Worm (Caenorhabditis elegans) whole organism, young adult: Measurements from ENCODE around the gene Y75B8A.31.
"Not testable (repeated sequence)": the region's sequence is repeated elsewhere in the genome, so short reads cannot be mapped to it uniquely, and the experiment has no call there.

ENCODE experiments used
- B0261.1 ChIP-seq: sonication (generic microtip); optimal IDR thresholded peaks from 2 replicates; lab custom pipeline; 2016; ENCODE audit warnings: mild to moderate bottlenecking, missing genetic modification characterization, moderate library complexity, missing compliant biosample characterization
- D2030.7 ChIP-seq: fragments of 200-800 bp; sonication (Bioruptor generic); IDR thresholded peaks from 2 replicates; pipeline ENCODE4 v1.3.6; 2022; ENCODE audit warnings: missing genetic modification reagents, missing genetic modification characterization, missing compliant biosample characterization
- F23B12.7 ChIP-seq: sonication (generic microtip); optimal IDR thresholded peaks from 2 replicates; lab custom pipeline; 2017; ENCODE audit warnings: missing genetic modification characterization, mild to moderate bottlenecking, missing compliant biosample characterization, antibody characterized with exemption, moderate library complexity; ENCODE audit not compliant: insufficient read depth
- F33H1.4 ChIP-seq: fragments of 200-800 bp; sonication (Bioruptor generic); IDR thresholded peaks from 2 replicates; pipeline ENCODE4 v1.3.6; 2022; ENCODE audit warnings: missing genetic modification reagents, missing genetic modification characterization, missing compliant biosample characterization
- F52B5.7 ChIP-seq: sonication (generic microtip); optimal IDR thresholded peaks from 2 replicates; lab custom pipeline; 2016; ENCODE audit warnings: mild to moderate bottlenecking, missing genetic modification characterization, missing compliant biosample characterization
- Y67H2A.10 ChIP-seq: fragments of 200-800 bp; sonication (Bioruptor generic); conservative IDR thresholded peaks from 2 replicates; pipeline ENCODE4 v1.3.6; 2022; ENCODE audit warnings: missing genetic modification reagents, missing genetic modification characterization, missing compliant biosample characterization
- akir-1 ChIP-seq: fragments of 200-800 bp; sonication (Bioruptor generic); optimal IDR thresholded peaks from 2 replicates; lab custom pipeline; 2018; ENCODE audit warnings: mild to moderate bottlenecking, missing genetic modification characterization, moderate library complexity, missing compliant biosample characterization
- aptf-2 ChIP-seq: fragments of 200-800 bp; sonication (Bioruptor generic); conservative IDR thresholded peaks from 2 replicates; pipeline ENCODE4 v1.3.6; 2022; ENCODE audit warnings: missing genetic modification reagents, missing genetic modification characterization, missing compliant biosample characterization
- atf-7 ChIP-seq: sonication (generic microtip); optimal IDR thresholded peaks from 2 replicates; lab custom pipeline; 2017; ENCODE audit warnings: mild to moderate bottlenecking, missing genetic modification characterization, missing compliant biosample characterization
- ceh-58 ChIP-seq: fragments of 200-800 bp; sonication (Bioruptor generic); IDR thresholded peaks from 2 replicates; pipeline ENCODE4 v1.3.6; 2022; ENCODE audit warnings: missing genetic modification characterization, missing compliant biosample characterization
- ceh-91 ChIP-seq: fragments of 200-800 bp; sonication (Bioruptor generic); IDR thresholded peaks from 2 replicates; pipeline ENCODE4 v1.3.6; 2022; ENCODE audit warnings: missing genetic modification reagents, missing genetic modification characterization, missing compliant biosample characterization
- dpl-1 ChIP-seq: fragments of 150-350 bp; optimal IDR thresholded peaks from 2 replicates; lab custom pipeline; 2014; ENCODE audit warnings: missing biosample characterization, missing genetic modification reagents, missing genetic modification characterization
- egl-18 ChIP-seq: fragments of 200-800 bp; sonication (Bioruptor generic); IDR thresholded peaks from 2 replicates; pipeline ENCODE4 v1.3.6; 2022; ENCODE audit warnings: missing genetic modification reagents, missing genetic modification characterization, missing compliant biosample characterization
- egrh-3 ChIP-seq: fragments of 200-800 bp; sonication (Bioruptor generic); IDR thresholded peaks from 2 replicates; pipeline ENCODE4 v1.3.6; 2022; ENCODE audit warnings: missing genetic modification reagents, missing genetic modification characterization, missing compliant biosample characterization
- fkh-3 ChIP-seq: sonication (generic microtip); optimal IDR thresholded peaks from 2 replicates; lab custom pipeline; 2016; ENCODE audit warnings: mild to moderate bottlenecking, missing genetic modification characterization, missing compliant biosample characterization
- him-1 ChIP-seq: sonication (generic microtip); optimal IDR thresholded peaks from 2 replicates; lab custom pipeline; 2016; ENCODE audit warnings: missing genotype, missing genetic modification reagents, missing genetic modification characterization, missing compliant biosample characterization
- hlh-12 ChIP-seq: sonication (generic microtip); optimal IDR thresholded peaks from 2 replicates; lab custom pipeline; 2016; ENCODE audit warnings: missing genetic modification characterization, missing compliant biosample characterization
- hmg-1.2 ChIP-seq: fragments of 200-800 bp; sonication (Bioruptor generic); IDR thresholded peaks from 2 replicates; pipeline ENCODE4 v1.3.6; 2022; ENCODE audit warnings: missing genetic modification reagents, missing genetic modification characterization, missing compliant biosample characterization
- hmg-20 ChIP-seq: fragments of 200-800 bp; sonication (Bioruptor generic); IDR thresholded peaks from 2 replicates; pipeline ENCODE4 v1.3.6; 2022; ENCODE audit warnings: missing genetic modification reagents, missing genetic modification characterization, missing compliant biosample characterization
- lsy-27 ChIP-seq: sonication (generic microtip); optimal IDR thresholded peaks from 2 replicates; lab custom pipeline; 2017; ENCODE audit warnings: missing genetic modification characterization, mild to moderate bottlenecking, missing compliant biosample characterization, antibody characterized with exemption, missing genotype, borderline replicate concordance; ENCODE audit not compliant: insufficient read depth
- madf-6 ChIP-seq: fragments of 200-800 bp; sonication (Bioruptor generic); IDR thresholded peaks from 2 replicates; pipeline ENCODE4 v1.3.6; 2022; ENCODE audit warnings: missing genetic modification reagents, missing genetic modification characterization, missing compliant biosample characterization
- mcd-1 ChIP-seq: fragments of 200-800 bp; sonication (Bioruptor generic); IDR thresholded peaks from 2 replicates; pipeline ENCODE4 v1.3.6; 2022; ENCODE audit warnings: missing genetic modification reagents, missing genetic modification characterization, missing compliant biosample characterization
- mes-4 ChIP-seq: sonication (generic microtip); optimal IDR thresholded peaks from 2 replicates; lab custom pipeline; 2016; ENCODE audit warnings: missing genotype, missing genetic modification characterization, missing compliant biosample characterization
- nfya-1 ChIP-seq: sonication (generic microtip); optimal IDR thresholded peaks from 2 replicates; lab custom pipeline; 2017; ENCODE audit warnings: antibody characterized with exemption, missing compliant biosample characterization, missing genetic modification characterization, borderline replicate concordance; ENCODE audit not compliant: insufficient read depth
- nhr-120 ChIP-seq: fragments of 200-800 bp; sonication (Bioruptor generic); IDR thresholded peaks from 2 replicates; pipeline ENCODE4 v1.3.6; 2022; ENCODE audit warnings: missing genetic modification characterization, missing compliant biosample characterization
- nhr-27 ChIP-seq: fragments of 200-800 bp; sonication (Bioruptor generic); optimal IDR thresholded peaks from 2 replicates; lab custom pipeline; 2018; ENCODE audit warnings: mild to moderate bottlenecking, missing genetic modification characterization, moderate library complexity, missing compliant biosample characterization
- pbrm-1 ChIP-seq: fragments of 200-800 bp; sonication (Bioruptor generic); IDR thresholded peaks from 2 replicates; pipeline ENCODE4 v1.3.6; 2022; ENCODE audit warnings: missing genetic modification reagents, missing genetic modification characterization, missing compliant biosample characterization
- rcor-1 ChIP-seq: fragments of 200-800 bp; sonication (Bioruptor generic); IDR thresholded peaks from 2 replicates; pipeline ENCODE4 v1.3.6; 2022; ENCODE audit warnings: missing genetic modification reagents, missing genetic modification characterization, missing compliant biosample characterization
- sdz-38 ChIP-seq: sonication (generic microtip); optimal IDR thresholded peaks from 2 replicates; lab custom pipeline; 2016; ENCODE audit warnings: missing genotype, missing genetic modification characterization, missing compliant biosample characterization
- ztf-22 ChIP-seq: fragments of 200-800 bp; sonication (Bioruptor generic); optimal IDR thresholded peaks from 2 replicates; lab custom pipeline; 2018; ENCODE audit warnings: mild to moderate bottlenecking, missing genetic modification characterization, moderate library complexity, missing compliant biosample characterization

Gene Y75B8A.31

DNA sequence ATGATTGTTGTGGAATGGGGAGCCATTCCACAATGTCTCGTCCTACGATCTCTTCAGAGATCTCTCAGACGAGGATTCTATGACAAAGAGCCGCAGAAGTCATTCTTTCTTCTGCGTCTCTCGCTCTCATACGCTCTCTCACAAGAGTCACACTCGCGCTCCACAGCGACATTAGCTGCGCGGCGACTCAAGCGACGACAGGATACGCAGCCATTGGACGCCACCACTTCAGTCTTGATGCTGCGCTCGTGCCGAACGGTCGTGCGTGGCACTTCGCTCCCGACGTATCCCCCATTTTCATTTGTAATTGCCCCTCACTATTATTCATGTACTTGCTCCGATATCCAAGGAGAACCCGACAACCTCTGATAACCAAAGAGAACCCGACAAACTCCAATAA is 31.4 kb downstream of the Y75B8A.31 start:
- peak; percentile 83 for TF ChIP-seq mcd-1 (GFP tag; lab: Robert Waterston, UW)
- peak; percentile 31 for TF ChIP-seq D2030.7 (GFP tag; lab: Robert Waterston, UW)
- peak; percentile 55; the same call in 1 of the 2 replicates for TF ChIP-seq madf-6 (GFP tag; lab: Robert Waterston, UW)
- TF ChIP-seq egrh-3 (GFP tag; lab: Robert Waterston, UW) = 0 out of 2 replicates have a peak, but pooled peaks have one; percentile 12
- TF ChIP-seq ceh-91 = 0 out of 2 replicates have a peak, but pooled peaks have one; percentile 38
- 0 out of 2 replicates have a peak, but pooled peaks have one; percentile 27 for TF ChIP-seq F33H1.4 (GFP tag; lab: Robert Waterston, UW)
- peak; percentile 50 for TF ChIP-seq hmg-1.2 (GFP tag; lab: Robert Waterston, UW)
- TF ChIP-seq, all 124 proteins: peak for 7; not testable (repeated sequence) for 117

DNA sequence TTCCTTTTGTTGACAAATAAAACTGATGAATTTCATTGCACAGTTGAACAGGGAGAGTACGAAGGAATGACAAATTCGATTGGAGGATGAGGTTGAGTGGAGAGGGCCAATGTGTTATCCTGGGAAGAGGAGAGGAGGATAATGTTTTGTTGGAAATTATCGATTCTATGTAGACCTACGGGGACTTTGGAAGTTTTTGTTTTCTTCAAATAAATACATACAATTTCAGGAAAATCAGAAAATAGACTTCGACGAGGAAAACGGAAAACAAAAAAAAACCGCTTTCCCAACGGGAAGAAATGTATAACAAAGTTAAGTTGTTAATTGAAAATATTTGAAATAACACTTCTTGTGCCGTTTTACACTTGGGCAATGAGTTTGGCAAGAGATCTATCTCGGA is 32.3 kb downstream of the Y75B8A.31 start, which contains the start of gene Y49E10.4:
Gene Y49E10.4, minus strand, starts transcription at position 101 of the 400 bp plus-strand sequence.
- not testable (repeated sequence) for TF ChIP-seq egl-18 (GFP tag; lab: Robert Waterston, UW); ceh-91; nhr-27 (tag; lab: Kevin White, UChicago)

DNA sequence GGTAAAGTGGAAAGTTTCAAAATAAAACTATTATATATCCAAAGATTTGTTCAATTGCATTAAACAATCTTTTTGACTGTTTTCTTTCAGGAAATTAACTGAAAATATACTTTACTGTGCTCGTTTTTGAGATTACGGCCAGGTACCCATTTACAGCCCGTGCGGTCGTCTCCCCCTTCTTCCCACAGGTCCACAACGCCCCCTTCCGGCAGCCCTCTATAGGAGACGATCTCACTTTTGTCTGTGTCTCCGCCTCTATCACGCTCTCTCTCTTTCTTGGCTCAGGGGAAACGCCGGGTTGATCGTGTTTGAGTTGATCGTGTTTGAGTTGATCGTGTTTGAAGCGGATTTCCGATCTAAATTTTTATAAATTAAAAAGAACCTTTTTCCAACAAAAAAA is 34.6 kb downstream of the Y75B8A.31 start:
- peak; percentile 91 for TF ChIP-seq aptf-2 (GFP tag; lab: Robert Waterston, UW)

DNA sequence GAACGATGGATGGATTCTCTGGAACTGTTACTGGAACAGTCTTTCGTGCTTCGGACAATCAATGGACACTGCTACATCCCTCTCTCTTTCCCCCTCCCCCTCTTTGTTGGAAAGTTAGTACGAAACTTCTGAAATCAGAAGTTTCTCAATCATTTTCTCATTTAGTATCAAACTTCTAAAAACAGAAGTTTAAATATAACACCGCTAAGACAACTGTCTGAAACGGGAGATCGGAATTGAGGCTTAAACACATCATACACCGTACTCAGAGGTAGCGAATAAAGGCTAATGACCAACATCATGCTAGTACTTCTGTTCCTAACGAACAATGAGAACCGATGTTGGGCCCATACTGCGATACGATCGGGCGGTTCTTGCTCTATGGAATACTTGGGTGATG is 35.2 kb downstream of the Y75B8A.31 start, which contains the start of gene Y49E10.30:
Gene Y49E10.30, plus strand, starts transcription at position 301 of the 400 bp plus-strand sequence.
- not testable (repeated sequence) for TF ChIP-seq nhr-120 (GFP tag; lab: Robert Waterston, UW); nfya-1 (tag; lab: Kevin White, UChicago); him-1 (tag; lab: Kevin White, UChicago)

DNA sequence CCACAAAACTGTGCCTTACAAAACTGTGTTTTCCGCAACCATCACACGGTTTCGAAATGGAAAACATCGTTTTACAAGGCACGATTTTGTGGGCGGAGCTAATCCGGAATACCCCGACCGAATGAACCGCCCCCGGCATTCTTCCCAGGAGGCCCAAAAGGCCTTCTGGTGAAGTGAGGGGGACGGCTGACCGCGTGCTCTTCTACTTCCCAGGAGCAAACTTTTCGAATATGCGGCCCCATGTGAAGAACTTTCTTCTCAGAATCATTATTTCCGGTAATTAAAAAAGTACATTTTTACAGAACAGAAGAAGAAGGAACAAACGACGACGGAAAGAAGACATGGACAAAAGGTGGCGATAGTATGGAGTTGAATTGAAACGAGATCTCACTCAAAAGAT is 35.9 kb downstream of the Y75B8A.31 start:
- peak; percentile 95 for TF ChIP-seq aptf-2 (GFP tag; lab: Robert Waterston, UW)
- TF ChIP-seq, all 124 proteins: peak for 1; not testable (repeated sequence) for 123

DNA sequence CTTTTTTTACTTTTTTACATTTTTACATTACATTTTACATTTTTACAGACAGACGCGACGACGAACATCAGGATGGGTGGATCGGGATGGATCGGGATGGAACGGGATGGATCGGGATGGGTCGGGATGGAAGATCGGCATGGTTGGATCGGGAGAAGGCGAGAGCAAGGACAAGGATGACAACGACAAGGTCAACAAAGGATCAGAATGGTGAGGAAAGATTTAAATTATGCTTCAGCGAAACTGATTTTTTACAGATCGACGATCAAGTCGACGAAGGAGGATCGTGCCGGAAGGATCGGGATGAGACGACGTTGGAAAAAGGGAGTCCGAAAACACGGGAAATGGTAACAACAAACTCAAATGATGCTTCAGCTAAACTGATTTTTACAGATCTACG is 36.7 kb downstream of the Y75B8A.31 start:
- TF ChIP-seq akir-1 (GFP tag; lab: Kevin White, UChicago) (no peak), madf-6 (GFP tag; lab: Robert Waterston, UW) (no peak), sdz-38 (tag; lab: Kevin White, UChicago) (no peak), ztf-22 (GFP tag; lab: Kevin White, UChicago) (no peak), hmg-20 (no peak), pbrm-1 (GFP tag; lab: Robert Waterston, UW) (no peak), lsy-27 (tag; lab: Kevin White, UChicago) (no peak), fkh-3 (no peak), rcor-1 (no peak), atf-7 (tag; lab: Kevin White, UChicago) (no peak)

DNA sequence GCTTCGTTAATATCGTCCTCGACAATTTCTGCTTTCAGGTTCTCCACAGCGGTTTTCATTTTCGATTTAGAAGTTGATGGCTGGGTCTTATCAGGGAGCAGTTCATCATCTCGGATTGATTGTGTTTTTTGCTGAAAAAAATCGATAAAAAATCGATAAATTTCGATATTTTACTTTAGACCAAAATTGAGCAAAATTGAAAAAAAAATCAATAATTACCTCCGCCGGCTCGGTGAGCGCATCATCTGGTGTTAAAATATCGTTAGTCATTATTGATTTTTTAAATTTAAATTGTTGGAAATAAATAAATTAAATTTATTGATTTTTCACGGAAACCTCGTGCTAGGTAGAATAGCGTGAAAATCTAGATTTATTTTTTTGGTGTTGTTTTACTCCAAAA is 43.6 kb downstream of the Y75B8A.31 start, which contains the start of gene Y49E10.10:
Gene Y49E10.10, plus strand, starts transcription at position 381 of the 400 bp plus-strand sequence.
- TF ChIP-seq F52B5.7 (tag; lab: Kevin White, UChicago) (no peak), mes-4 (tag; lab: Kevin White, UChicago) (no peak), ceh-58 (GFP tag; lab: Robert Waterston, UW) (no peak), hlh-12 (tag; lab: Kevin White, UChicago) (no peak), F23B12.7 (tag; lab: Kevin White, UChicago) (no peak), madf-6 (GFP tag; lab: Robert Waterston, UW) (no peak), Y67H2A.10 (GFP tag; lab: Robert Waterston, UW) (no peak), B0261.1 (no peak), dpl-1 (GFP tag; lab: Kevin White, UChicago) (no peak)
